Fruit fly (Drosophila melanogaster): ENCODE data around the gene CG32812.

DNA sequence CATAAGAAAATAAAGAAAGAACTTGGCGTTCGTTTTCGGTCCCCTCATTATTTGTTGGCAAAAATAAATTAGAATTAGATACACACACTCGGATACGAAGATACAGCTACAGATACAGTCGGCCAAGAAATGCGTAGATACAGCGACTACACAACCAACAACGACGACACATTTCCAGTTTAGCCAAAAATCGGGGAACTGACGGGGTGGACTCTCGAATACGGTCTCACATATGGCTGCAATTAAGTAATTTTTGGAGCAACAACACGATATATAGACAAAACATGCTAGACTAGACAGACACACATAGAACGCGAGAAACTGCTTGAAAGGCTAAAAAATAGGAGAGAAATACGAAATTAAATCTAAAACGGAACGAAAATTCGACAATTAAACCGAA lies 16.9 kb upstream of the CG32812 start:
- no peak for TF ChIP-seq dac (GFP tag; optimal IDR thresholded peaks at IDR 0.05)
- TF ChIP-seq Hr38 (GFP tag; optimal IDR thresholded peaks at IDR 0.05), result no peak
- TF ChIP-seq Eip75B (GFP tag; optimal IDR thresholded peaks at IDR 0.05), result no peak
- TF ChIP-seq Sox102F (GFP tag; optimal IDR thresholded peaks at IDR 0.05), result no peak
- no peak for TF ChIP-seq CG16779 (tag; optimal IDR thresholded peaks at IDR 0.05)
- no peak for TF ChIP-seq CG3919 (GFP tag; optimal IDR thresholded peaks at IDR 0.05)
- TF ChIP-seq CG6276 (GFP tag; optimal IDR thresholded peaks at IDR 0.05), result no peak
- TF ChIP-seq CG9139 (GFP tag; optimal IDR thresholded peaks at IDR 0.05), result no peak
- TF ChIP-seq Hr4 (GFP tag; optimal IDR thresholded peaks at IDR 0.05), result no peak
- no peak for TF ChIP-seq CG32006 (GFP tag; optimal IDR thresholded peaks at IDR 0.05)
- no peak for TF ChIP-seq fd59A (GFP tag; optimal IDR thresholded peaks at IDR 0.05)
- TF ChIP-seq Sox15 (GFP tag; optimal IDR thresholded peaks at IDR 0.05), result no peak
- TF ChIP-seq eg (GFP tag; IDR thresholded peaks at IDR 0.05), result no peak
- TF ChIP-seq Ets21C (GFP tag; optimal IDR thresholded peaks at IDR 0.05), result no peak

Measured in whole organism, prepupa.